Worm (Caenorhabditis elegans): ENCODE data around the gene C25D7.9.

ce11 chrV:15057724-15058123 lies 7.2 kb upstream of the C25D7.9 start:
- TF ChIP-seq ztf-23 (GFP tag; IDR thresholded peaks at IDR 0.05) (no peak), klf-2 (GFP tag; conservative IDR thresholded peaks at IDR 0.05) (no peak), flt-1 (GFP tag; IDR thresholded peaks at IDR 0.05) (no peak)

All from whole organism, midembryonic.